Fruit fly (Drosophila melanogaster) whole organism, embryonic: ENCODE results near the gene AlkB.

ENCODE experiments used
- Asciz ChIP-seq: fragments of 200-800 bp; sonication (Bioruptor generic); optimal IDR thresholded peaks from 2 replicates; lab custom pipeline; 2017; ENCODE audit warnings: missing biosample characterization, mild to moderate bottlenecking, missing genetic modification characterization, missing genetic modification reagents
- CG10267 ChIP-seq: fragments of 200-800 bp; sonication (Bioruptor generic); optimal IDR thresholded peaks from 2 replicates; lab custom pipeline; 2018; ENCODE audit warnings: missing biosample characterization, mild to moderate bottlenecking, missing genetic modification characterization, moderate library complexity
- CG11085 ChIP-seq: fragments of 200-800 bp; sonication (Bioruptor generic); IDR thresholded peaks from 2 replicates; pipeline ENCODE4 v1.3.6; 2022; ENCODE audit warnings: missing biosample characterization, missing genetic modification characterization
- CG11093 ChIP-seq: fragments of 200-800 bp; sonication (Bioruptor generic); IDR thresholded peaks from 3 replicates; pipeline ENCODE4 v1.3.6; 2022; ENCODE audit warnings: missing biosample characterization, missing genetic modification characterization
- CG13123 ChIP-seq: fragments of 200-800 bp; sonication (Bioruptor generic); optimal IDR thresholded peaks from 2 replicates; lab custom pipeline; 2016; ENCODE audit warnings: missing biosample characterization, missing genetic modification characterization
- CG14860 ChIP-seq: fragments of 200-800 bp; sonication (Bioruptor generic); IDR thresholded peaks from 3 replicates; pipeline ENCODE4 v1.3.6; 2022; ENCODE audit warnings: missing biosample characterization, missing genetic modification characterization; ENCODE audit not compliant: partially characterized antibody
- CG15514 ChIP-seq: fragments of 200-800 bp; sonication (Bioruptor generic); optimal IDR thresholded peaks from 3 replicates; lab custom pipeline; 2017; ENCODE audit warnings: missing biosample characterization, missing genetic modification characterization, mild to moderate bottlenecking, moderate library complexity, missing genetic modification reagents
- CG17802 ChIP-seq: fragments of 200-800 bp; sonication (Bioruptor generic); optimal IDR thresholded peaks from 2 replicates; lab custom pipeline; 2018; ENCODE audit warnings: missing biosample characterization, mild to moderate bottlenecking, missing genetic modification characterization, moderate library complexity
- CG2129 ChIP-seq: fragments of 200-800 bp; sonication (Bioruptor generic); IDR thresholded peaks from 2 replicates; pipeline ENCODE4 v1.3.6; 2022; ENCODE audit warnings: missing biosample characterization, missing genetic modification characterization; ENCODE audit not compliant: partially characterized antibody
- CG2712 ChIP-seq: fragments of 200-800 bp; optimal IDR thresholded peaks from 3 replicates; lab custom pipeline; 2019; ENCODE audit warnings: missing biosample characterization, mild to moderate bottlenecking, missing genetic modification characterization, moderate library complexity
- CG42726 ChIP-seq: fragments of 200-800 bp; sonication (Bioruptor generic); IDR thresholded peaks from 2 replicates; pipeline ENCODE4 v1.3.6; 2022; ENCODE audit warnings: missing biosample characterization, missing genetic modification characterization; ENCODE audit not compliant: partially characterized antibody
- CG7271 ChIP-seq: fragments of 200-800 bp; sonication (Bioruptor generic); optimal IDR thresholded peaks from 2 replicates; lab custom pipeline; 2018; ENCODE audit warnings: missing biosample characterization, mild to moderate bottlenecking, missing genetic modification characterization, moderate library complexity
- CG7357 ChIP-seq: fragments of 200-800 bp; sonication (Bioruptor generic); IDR thresholded peaks from 3 replicates; pipeline ENCODE4 v1.3.6; 2022; ENCODE audit warnings: missing biosample characterization, missing genetic modification characterization
- CG7963 ChIP-seq: fragments of 200-800 bp; sonication (Bioruptor generic); IDR thresholded peaks from 3 replicates; pipeline ENCODE4 v1.3.6; 2022; ENCODE audit warnings: missing biosample characterization, missing genetic modification characterization; ENCODE audit not compliant: partially characterized antibody
- CG8290 ChIP-seq, 3 experiments: fragments of 200-800 bp; sonication (Bioruptor generic); optimal IDR thresholded peaks; 2 replicates each; lab custom pipeline; 2016 to 2019; ENCODE audit warnings: missing biosample characterization in 3 of 3, missing genetic modification characterization in 3 of 3, mild to moderate bottlenecking in 2 of 3, moderate library complexity in 1 of 3
- CG8924 ChIP-seq: fragments of 200-800 bp; optimal IDR thresholded peaks from 3 replicates; lab custom pipeline; 2019; ENCODE audit warnings: missing biosample characterization, mild to moderate bottlenecking, missing genetic modification characterization, moderate library complexity
- CG8944 ChIP-seq: fragments of 200-800 bp; sonication (Bioruptor generic); optimal IDR thresholded peaks from 3 replicates; lab custom pipeline; 2016; ENCODE audit warnings: missing biosample characterization, missing genetic modification characterization
- CG9797 ChIP-seq: fragments of 200-800 bp; sonication (Bioruptor generic); optimal IDR thresholded peaks from 3 replicates; lab custom pipeline; 2018; ENCODE audit warnings: missing biosample characterization, mild to moderate bottlenecking, missing genetic modification characterization
- Dp ChIP-seq: fragments of 200-800 bp; sonication (Bioruptor generic); optimal IDR thresholded peaks from 2 replicates; lab custom pipeline; 2018; ENCODE audit warnings: missing biosample characterization, mild to moderate bottlenecking, missing genetic modification characterization, moderate library complexity
- Ets65A ChIP-seq: fragments of 200-800 bp; sonication (Bioruptor generic); peaks from one replicate; lab custom pipeline; 2016; ENCODE audit warnings: missing biosample characterization, missing genetic modification characterization
- Gug ChIP-seq: fragments of 200-800 bp; sonication (Bioruptor generic); IDR thresholded peaks from 4 replicates; pipeline ENCODE4 v1.3.6; 2022; ENCODE audit warnings: missing biosample characterization, missing genetic modification characterization
- HLH3B ChIP-seq: fragments of 200-800 bp; sonication (Bioruptor generic); IDR thresholded peaks from 2 replicates; pipeline ENCODE4 v1.3.6; 2022; ENCODE audit warnings: missing biosample characterization, missing genetic modification characterization
- Hmr ChIP-seq: fragments of 200-800 bp; sonication (Bioruptor generic); optimal IDR thresholded peaks from 3 replicates; lab custom pipeline; 2017; ENCODE audit warnings: mild to moderate bottlenecking, missing biosample characterization, missing genetic modification reagents, missing genetic modification characterization
- Med ChIP-seq: fragments of 200-800 bp; sonication (Bioruptor generic); peaks from one replicate; lab custom pipeline; 2016; ENCODE audit warnings: missing biosample characterization, missing genetic modification characterization, mild to moderate bottlenecking, inconsistent platforms, moderate library complexity
- Rfx ChIP-seq: fragments of 200-800 bp; sonication (Bioruptor generic); IDR thresholded peaks from 2 replicates; pipeline ENCODE4 v1.3.6; 2022; ENCODE audit warnings: missing biosample characterization, missing genetic modification characterization
- Taf1 ChIP-seq: fragments of 200-800 bp; sonication (Bioruptor generic); IDR thresholded peaks from 2 replicates; pipeline ENCODE4 v1.3.6; 2022; ENCODE audit warnings: missing biosample characterization, missing genetic modification characterization
- amos ChIP-seq: fragments of 200-800 bp; sonication (Bioruptor generic); IDR thresholded peaks from 2 replicates; pipeline ENCODE4 v1.3.6; 2022; ENCODE audit warnings: missing biosample characterization, missing genetic modification characterization; ENCODE audit not compliant: partially characterized antibody
- ato ChIP-seq: fragments of 200-800 bp; sonication (Bioruptor generic); IDR thresholded peaks from 2 replicates; pipeline ENCODE4 v1.3.6; 2022; ENCODE audit warnings: missing biosample characterization, missing genetic modification characterization; ENCODE audit not compliant: partially characterized antibody
- dmrt11E ChIP-seq: fragments of 200-800 bp; sonication (Bioruptor generic); optimal IDR thresholded peaks from 3 replicates; lab custom pipeline; 2018; ENCODE audit warnings: missing biosample characterization, mild to moderate bottlenecking, missing genetic modification characterization, moderate library complexity
- esg ChIP-seq: fragments of 200-800 bp; sonication (Bioruptor generic); conservative IDR thresholded peaks from 2 replicates; pipeline ENCODE4 v1.3.6; 2022; ENCODE audit warnings: missing biosample characterization, missing genetic modification characterization
- gfzf ChIP-seq: fragments of 200-800 bp; sonication (Bioruptor generic); optimal IDR thresholded peaks from 2 replicates; lab custom pipeline; 2016; ENCODE audit warnings: missing biosample characterization, mild to moderate bottlenecking, missing genetic modification characterization, moderate library complexity
- inv ChIP-seq: fragments of 200-800 bp; sonication (Bioruptor generic); IDR thresholded peaks from 2 replicates; pipeline ENCODE4 v1.3.6; 2022; ENCODE audit warnings: missing biosample characterization, missing genetic modification characterization; ENCODE audit not compliant: partially characterized antibody
- kni ChIP-seq: fragments of 200-800 bp; sonication (Bioruptor generic); optimal IDR thresholded peaks from 3 replicates; lab custom pipeline; 2017; ENCODE audit warnings: mild to moderate bottlenecking, missing biosample characterization, missing genetic modification reagents, missing genetic modification characterization
- knrl ChIP-seq: fragments of 200-800 bp; sonication (Bioruptor generic); IDR thresholded peaks from 3 replicates; pipeline ENCODE4 v1.3.6; 2022; ENCODE audit warnings: missing biosample characterization, missing genetic modification characterization; ENCODE audit not compliant: partially characterized antibody
- mld ChIP-seq: fragments of 200-800 bp; sonication (Bioruptor generic); IDR thresholded peaks from 3 replicates; pipeline ENCODE4 v1.3.6; 2022; ENCODE audit warnings: missing biosample characterization, missing genetic modification characterization; ENCODE audit not compliant: partially characterized antibody
- nerfin-2 ChIP-seq: fragments of 200-800 bp; sonication (Bioruptor generic); IDR thresholded peaks from 2 replicates; pipeline ENCODE4 v1.3.6; 2022; ENCODE audit warnings: missing biosample characterization, missing genetic modification characterization; ENCODE audit not compliant: partially characterized antibody
- nom ChIP-seq: fragments of 200-800 bp; sonication (Bioruptor generic); optimal IDR thresholded peaks from 2 replicates; lab custom pipeline; 2017; ENCODE audit warnings: missing biosample characterization, missing genetic modification characterization, mild to moderate bottlenecking, moderate library complexity, missing genetic modification reagents
- pan ChIP-seq, 4 experiments: fragments of >200 bp in 3 of 4; fragments of 200-800 bp in 1 of 4; sonication (Bioruptor generic) in 1 of 4; optimal IDR thresholded peaks in 3 of 4; IDR thresholded peaks in 1 of 4; 2 replicates each; pipeline versions ENCODE4 v1.3.6 to Lab custom; 2017 to 2022; ENCODE audit warnings: missing biosample characterization in 2 of 4, missing genetic modification characterization in 2 of 4, mixed read lengths in 1 of 4
- pzg ChIP-seq: fragments of 200-800 bp; sonication (Bioruptor generic); optimal IDR thresholded peaks from 3 replicates; lab custom pipeline; 2018; ENCODE audit warnings: missing biosample characterization, mild to moderate bottlenecking, missing genetic modification characterization, moderate library complexity
- row ChIP-seq: fragments of 200-800 bp; sonication (Bioruptor generic); IDR thresholded peaks from 3 replicates; pipeline ENCODE4 v1.3.6; 2022; ENCODE audit warnings: missing biosample characterization, missing genetic modification characterization
- sd ChIP-seq: fragments of 200-800 bp; sonication (Bioruptor generic); optimal IDR thresholded peaks from 3 replicates; lab custom pipeline; 2018; ENCODE audit warnings: missing biosample characterization, mild to moderate bottlenecking, missing genetic modification characterization, moderate library complexity
- sens ChIP-seq: fragments of 200-800 bp; sonication (Bioruptor generic); peaks from one replicate; lab custom pipeline; 2016; ENCODE audit warnings: missing biosample characterization, missing genetic modification characterization
- usp ChIP-seq: fragments of >200 bp; optimal IDR thresholded peaks from 2 replicates; lab custom pipeline; 2017; ENCODE audit warnings: missing biosample characterization, missing genetic modification characterization
- vnd ChIP-seq: fragments of 200-800 bp; sonication (Bioruptor generic); IDR thresholded peaks from 3 replicates; pipeline ENCODE4 v1.3.6; 2022; ENCODE audit warnings: missing biosample characterization, missing genetic modification characterization; ENCODE audit not compliant: partially characterized antibody

Gene AlkB

dm6 chrX:15859869-15860268 lies 582 bp upstream of the AlkB start, which contains the start of gene Gbeta13F (continued):
- TF ChIP-seq pzg (GFP tag; lab: Kevin White, UChicago), result peak; percentile 51
- TF ChIP-seq dmrt11E (tag; lab: Kevin White, UChicago), result no peak
- no peak for TF ChIP-seq CG8290 (GFP tag; optimal IDR thresholded peaks at IDR 0.05; lab: Kevin White, UChicago)
- TF ChIP-seq CG8290 (tag; optimal IDR thresholded peaks at IDR 0.05; lab: Kevin White, UChicago), result peak in 1 of 2 experiments; percentile 66
- peak; percentile 73 for TF ChIP-seq Med (GFP tag; lab: Kevin White, UChicago)
- TF ChIP-seq esg (GFP tag; lab: Robert Waterston, UW), result no peak
- peak; percentile 0 for TF ChIP-seq CG2712 (tag; lab: Kevin White, UChicago)
- TF ChIP-seq Gug (GFP tag; lab: Robert Waterston, UW), result peak; percentile 31; the same call in 1 of the 4 replicates
- no peak for TF ChIP-seq CG8944
- TF ChIP-seq CG42726 (GFP tag; lab: Robert Waterston, UW), result peak; percentile 53
- TF ChIP-seq knrl (GFP tag; lab: Robert Waterston, UW), result peak; percentile 42; the same call in 2 of the 3 replicates
- TF ChIP-seq ato (GFP tag; lab: Robert Waterston, UW), result peak; percentile 50; the same call in 1 of the 2 replicates
- TF ChIP-seq, all 482 proteins: peak for 57

- TF ChIP-seq CG15514 (GFP tag; lab: Kevin White, UChicago) (peak; percentile 18), nom (GFP tag; lab: Kevin White, UChicago) (peak; percentile 37), vnd (GFP tag; lab: Robert Waterston, UW) (peak; percentile 83), Med (GFP tag; lab: Kevin White, UChicago) (peak; percentile 63), Dp (GFP tag; lab: Kevin White, UChicago) (peak; percentile 13), Taf1 (GFP tag; lab: Robert Waterston, UW) (no peak), sd (tag; lab: Kevin White, UChicago) (peak; percentile 53), gfzf (peak; percentile 59), row (peak; percentile 67), CG10267 (tag; lab: Kevin White, UChicago) (peak; percentile 10), CG14860 (GFP tag; lab: Robert Waterston, UW) (peak; percentile 74), CG7357 (GFP tag; lab: Robert Waterston, UW) (peak; percentile 92), CG2129 (peak; percentile 59), Ets65A (peak; percentile 89), CG11085 (no peak), CG17802 (tag; lab: Kevin White, UChicago) (peak; percentile 65), nerfin-2 (peak; percentile 82), CG13123 (GFP tag; lab: Kevin White, UChicago) (no peak), mld (GFP tag; lab: Robert Waterston, UW) (peak; percentile 75), Asciz (no peak), CG7271 (tag; lab: Kevin White, UChicago) (no peak), CG11093 (GFP tag; lab: Robert Waterston, UW) (no peak), amos (peak; percentile 92; the same call in 1 of the 2 replicates), kni (GFP tag; lab: Kevin White, UChicago) (peak; percentile 14), CG8290 (GFP tag; optimal IDR thresholded peaks at IDR 0.05; lab: Kevin White, UChicago) (peak; percentile 80), CG8290 (tag; optimal IDR thresholded peaks at IDR 0.05; lab: Kevin White, UChicago) (peak; percentile 51 to 74), inv (GFP tag; lab: Robert Waterston, UW) (peak; percentile 85), pan (optimal IDR thresholded peaks at IDR 0.05; lab: Kevin White, UChicago) (no peak), pan (GFP tag; optimal IDR thresholded peaks at IDR 0.05 in 1 of 2, IDR thresholded peaks at IDR 0.05 in 1 of 2) (no peak), HLH3B (GFP tag; lab: Robert Waterston, UW) (no peak), Rfx (GFP tag; lab: Robert Waterston, UW) (peak; percentile 20; the same call in 1 of the 2 replicates), sens (peak; percentile 54), CG7963 (GFP tag; lab: Robert Waterston, UW) (peak; percentile 86), CG8924 (tag; lab: Kevin White, UChicago) (peak; percentile 39), Hmr (GFP tag; lab: Kevin White, UChicago) (no peak), usp (GFP tag; lab: Kevin White, UChicago) (no peak), CG9797 (peak; percentile 59), pzg (GFP tag; lab: Kevin White, UChicago) (peak; percentile 68)
Observed at dm6 chrX:15857601-15858284, 1.5 kb downstream of the AlkB start, which contains the start of the genes CG46440 and Myb. TSS of gene CG46440 (minus strand) at chrX:15857823. TSS of gene Myb (minus strand) at chrX:15857823.
